Worm (Caenorhabditis elegans): ENCODE data around the gene D2023.3.

The D2023.3 gene

DNA sequence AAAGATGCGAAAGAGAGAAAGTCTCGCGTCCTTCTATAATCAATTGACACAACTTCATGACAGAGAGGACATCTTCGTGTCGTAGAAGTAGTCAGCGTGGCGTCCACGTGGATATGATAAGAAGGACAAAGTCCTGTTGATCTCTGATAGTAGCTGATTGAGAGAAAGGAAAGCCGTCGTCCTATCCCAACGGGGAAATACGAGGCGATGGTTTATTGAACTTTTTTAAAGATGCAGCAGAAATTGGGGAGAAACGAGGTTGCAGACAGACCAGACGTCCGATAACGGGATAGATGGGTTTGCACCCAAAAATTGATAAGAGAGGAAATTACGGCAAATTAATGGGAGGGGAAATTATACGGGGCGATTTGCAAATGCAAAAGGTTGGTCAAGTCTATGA is 9.3 kb downstream of the D2023.3 start (continued):
- no peak for TF ChIP-seq ZK546.5 (tag; optimal IDR thresholded peaks at IDR 0.05)
- no peak for TF ChIP-seq skn-1 (tag; optimal IDR thresholded peaks at IDR 0.05)
- TF ChIP-seq elt-3 (tag; optimal IDR thresholded peaks at IDR 0.05) = peak; percentile 81 to 94 (median 89)
- peak; percentile 90 for TF ChIP-seq egl-27 (tag; optimal IDR thresholded peaks at IDR 0.05)
- no peak for TF ChIP-seq hmg-11 (tag; optimal IDR thresholded peaks at IDR 0.05)
- TF ChIP-seq nhr-76 (tag; optimal IDR thresholded peaks at IDR 0.05) = no peak
- TF ChIP-seq pqm-1 (tag; optimal IDR thresholded peaks at IDR 0.05) = no peak
- no peak for TF ChIP-seq nhr-28 (tag; optimal IDR thresholded peaks at IDR 0.05)
- no peak for TF ChIP-seq ztf-4 (tag; optimal IDR thresholded peaks at IDR 0.05)

DNA sequence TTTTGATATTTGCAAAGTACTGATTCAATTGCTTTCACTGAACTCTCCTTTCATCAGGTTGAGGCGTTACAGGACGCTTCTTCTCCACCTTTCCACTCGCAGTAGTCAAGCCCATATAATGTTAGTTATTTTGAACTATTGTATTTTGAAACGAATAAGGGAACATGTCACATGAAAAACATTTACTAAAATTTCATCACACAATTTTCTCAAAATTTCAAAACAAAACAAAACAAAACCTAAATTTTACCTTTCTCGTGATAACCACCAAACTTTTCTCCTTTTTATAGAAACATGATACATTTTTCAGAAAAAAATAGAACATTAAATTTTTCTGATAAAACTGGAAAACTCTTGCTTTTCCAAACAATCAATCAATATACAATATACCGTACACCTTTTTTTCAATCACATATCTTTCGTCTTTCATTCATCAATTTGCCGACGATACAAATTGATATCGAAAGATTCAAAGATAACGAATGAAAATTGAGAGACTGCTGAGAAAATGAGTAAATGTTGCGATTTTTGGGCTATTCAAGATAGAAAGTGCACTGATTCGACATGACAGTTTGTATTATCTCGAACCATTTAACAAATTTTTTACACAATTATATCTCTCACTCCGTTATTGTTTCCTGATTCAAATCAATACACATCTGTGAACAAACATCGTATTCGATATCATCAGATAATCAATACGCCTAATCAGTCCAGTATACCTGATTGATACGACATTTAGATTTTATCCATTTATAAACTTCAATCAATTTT is 10.6 kb downstream of the D2023.3 start:
- TF ChIP-seq elt-2 (tag; optimal IDR thresholded peaks at IDR 0.05) (peak; percentile 40), nhr-23 (tag; optimal IDR thresholded peaks at IDR 0.05) (peak; percentile 74), fkh-10 (GFP tag; optimal IDR thresholded peaks at IDR 0.05) (no peak), ceh-9 (tag; optimal IDR thresholded peaks at IDR 0.05) (no peak), nhr-43 (tag; optimal IDR thresholded peaks at IDR 0.05; ENCODE audit: poor library complexity, severe bottlenecking) (peak; percentile 75), lin-15B (tag; optimal IDR thresholded peaks at IDR 0.05) (no peak), nhr-76 (tag; optimal IDR thresholded peaks at IDR 0.05) (peak; percentile 62), nhr-12 (tag; optimal IDR thresholded peaks at IDR 0.05) (no peak), ceh-28 (tag; optimal IDR thresholded peaks at IDR 0.05) (peak; percentile 68), nhr-25 (tag; optimal IDR thresholded peaks at IDR 0.05) (peak; percentile 39), elt-3 (tag; optimal IDR thresholded peaks at IDR 0.05) (peak in 2 of 3 experiments; percentile 76 to 86), tbx-2 (tag; optimal IDR thresholded peaks at IDR 0.05) (peak; percentile 46), nhr-11 (tag; optimal IDR thresholded peaks at IDR 0.05) (no peak), nhr-67 (tag; optimal IDR thresholded peaks at IDR 0.05) (no peak)

DNA sequence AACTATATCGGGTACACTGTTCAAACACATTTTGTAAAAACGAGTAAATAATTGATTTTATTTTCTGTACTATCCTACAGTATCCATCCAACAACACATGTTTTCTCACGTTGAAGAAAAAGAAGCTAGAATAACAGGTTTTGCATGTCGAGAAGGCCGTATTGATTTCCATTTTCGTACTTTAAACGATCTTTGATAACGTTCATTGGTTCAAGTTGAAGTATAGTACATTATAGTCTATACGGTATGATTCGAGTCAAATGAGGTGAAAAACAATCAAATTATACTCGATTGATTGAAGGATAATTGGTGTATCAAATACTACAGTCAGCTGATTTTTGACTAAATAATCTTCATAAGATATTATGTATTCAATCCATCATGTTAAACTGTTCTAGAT is 11.3 kb downstream of the D2023.3 start:
- TF ChIP-seq nhr-11 (tag; optimal IDR thresholded peaks at IDR 0.05) (no peak), nhr-25 (tag; optimal IDR thresholded peaks at IDR 0.05) (peak; percentile 50), mdl-1 (tag; optimal IDR thresholded peaks at IDR 0.05) (peak; percentile 2), nfya-1 (tag; optimal IDR thresholded peaks at IDR 0.05; ENCODE audit: insufficient read depth) (peak; percentile 36), skn-1 (tag; optimal IDR thresholded peaks at IDR 0.05) (no peak), nhr-43 (tag; optimal IDR thresholded peaks at IDR 0.05; ENCODE audit: poor library complexity, severe bottlenecking) (peak; percentile 55), zag-1 (tag; optimal IDR thresholded peaks at IDR 0.05) (no peak)

DNA sequence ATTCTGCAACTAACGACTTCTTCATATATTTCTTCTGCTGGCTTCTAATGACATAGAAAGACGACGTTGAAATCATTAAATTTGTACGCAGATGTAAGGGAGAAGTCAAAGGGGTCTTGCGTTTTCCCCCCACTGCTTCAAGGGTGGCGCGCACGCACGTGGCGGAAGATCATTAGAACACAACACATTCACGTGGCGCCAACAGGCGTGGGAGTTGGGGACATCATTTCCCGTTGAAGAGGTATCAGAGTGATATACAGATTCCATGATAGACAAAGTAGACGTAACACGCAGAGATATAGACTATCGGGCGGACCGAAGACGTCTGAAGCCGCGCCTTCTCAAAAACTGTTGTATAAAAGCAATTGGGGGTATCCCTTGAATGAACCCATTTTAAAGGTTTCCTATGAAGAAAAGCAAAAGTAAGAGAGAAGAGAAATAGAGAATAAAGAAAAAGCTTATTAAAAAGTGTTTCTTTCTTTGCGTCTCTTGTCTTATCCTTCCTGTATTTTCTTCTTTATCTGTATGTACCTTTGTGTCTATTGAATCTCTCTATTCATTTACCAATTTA is 12.5 kb downstream of the D2023.3 start:
- TF ChIP-seq nhr-25 (tag; optimal IDR thresholded peaks at IDR 0.05) (peak; percentile 98), hmg-11 (tag; optimal IDR thresholded peaks at IDR 0.05) (no peak), mdl-1 (tag; optimal IDR thresholded peaks at IDR 0.05) (peak; percentile 88), nhr-76 (tag; optimal IDR thresholded peaks at IDR 0.05) (peak; percentile 35), jun-1 (tag; optimal IDR thresholded peaks at IDR 0.05) (no peak), ztf-4 (tag; optimal IDR thresholded peaks at IDR 0.05) (peak; percentile 55), zag-1 (tag; optimal IDR thresholded peaks at IDR 0.05) (no peak), pqm-1 (tag; optimal IDR thresholded peaks at IDR 0.05) (no peak), ama-1 (optimal IDR thresholded peaks at IDR 0.05) (no peak), snpc-4 (tag; optimal IDR thresholded peaks at IDR 0.05) (no peak), lin-39 (tag; optimal IDR thresholded peaks at IDR 0.05) (no peak), fkh-2 (tag; optimal IDR thresholded peaks at IDR 0.05) (no peak), unc-39 (tag; optimal IDR thresholded peaks at IDR 0.05) (no peak), eor-1 (tag; optimal IDR thresholded peaks at IDR 0.05) (no peak), egl-27 (tag; optimal IDR thresholded peaks at IDR 0.05) (peak; percentile 43), ZK546.5 (tag; optimal IDR thresholded peaks at IDR 0.05) (no peak), nhr-12 (tag; optimal IDR thresholded peaks at IDR 0.05) (no peak), nfya-1 (tag; optimal IDR thresholded peaks at IDR 0.05; ENCODE audit: insufficient read depth) (peak; percentile 46), nhr-237 (tag; optimal IDR thresholded peaks at IDR 0.05) (no peak), nhr-11 (tag; optimal IDR thresholded peaks at IDR 0.05) (no peak), sea-2 (GFP tag; optimal IDR thresholded peaks at IDR 0.05) (no peak), elt-3 (tag; optimal IDR thresholded peaks at IDR 0.05) (peak in 1 of 3 experiments; percentile 49), R02D3.7 (tag; optimal IDR thresholded peaks at IDR 0.05) (peak; percentile 0), unc-62 (GFP tag; optimal IDR thresholded peaks at IDR 0.05) (no peak), ceh-16 (tag; optimal IDR thresholded peaks at IDR 0.05) (no peak), lsy-12 (tag; optimal IDR thresholded peaks at IDR 0.05) (peak; percentile 53), tbx-2 (tag; optimal IDR thresholded peaks at IDR 0.05) (peak; percentile 78), mml-1 (tag; optimal IDR thresholded peaks at IDR 0.05) (peak; percentile 85), aly-2 (tag; optimal IDR thresholded peaks at IDR 0.05) (no peak), nhr-43 (tag; optimal IDR thresholded peaks at IDR 0.05; ENCODE audit: poor library complexity, severe bottlenecking) (peak; percentile 99), nhr-23 (tag; optimal IDR thresholded peaks at IDR 0.05) (peak; percentile 98), pha-4 (tag; optimal IDR thresholded peaks at IDR 0.05) (no peak), daf-12 (tag; optimal IDR thresholded peaks at IDR 0.05) (no peak), ceh-28 (tag; optimal IDR thresholded peaks at IDR 0.05) (peak; percentile 19), nhr-77 (tag; optimal IDR thresholded peaks at IDR 0.05) (no peak), fkh-10 (GFP tag; optimal IDR thresholded peaks at IDR 0.05) (no peak)
